Fruit fly (Drosophila melanogaster): Measurements from ENCODE around the gene CG11656.

- TF ChIP-seq ttk (optimal IDR thresholded peaks at IDR 0.05) (no peak), Sin3A (optimal IDR thresholded peaks at IDR 0.05) (no peak), psq (optimal IDR thresholded peaks at IDR 0.05) (no peak), insv (optimal IDR thresholded peaks at IDR 0.05) (no peak)
These were observed 16.7 kb upstream of the CG11656 start, which contains the start of gene yellow-f for dm6 chr3R:12993018-12993417.
